Worm (Caenorhabditis elegans) whole organism, L3 larva: ENCODE data around the gene arrd-10.

Experiments
- R02D3.7 ChIP-seq: fragments of 150-350 bp; optimal IDR thresholded peaks from 2 replicates; lab custom pipeline; 2014; ENCODE audit warnings: missing biosample characterization, missing genetic modification characterization
- ZK546.5 ChIP-seq: sonication (generic microtip); optimal IDR thresholded peaks from 2 replicates; lab custom pipeline; 2017; ENCODE audit warnings: missing biosample characterization, missing genetic modification characterization
- aly-2 ChIP-seq: fragments of 150-350 bp; optimal IDR thresholded peaks from 2 replicates; lab custom pipeline; 2014; ENCODE audit warnings: missing biosample characterization, missing genetic modification characterization
- ama-1 ChIP-seq: fragments of 150-350 bp; optimal IDR thresholded peaks from 2 replicates; lab custom pipeline; 2018
- ceh-16 ChIP-seq: sonication (generic microtip); optimal IDR thresholded peaks from 2 replicates; lab custom pipeline; 2017; ENCODE audit warnings: missing biosample characterization, missing genetic modification characterization
- ceh-28 ChIP-seq: fragments of 150-350 bp; optimal IDR thresholded peaks from 2 replicates; lab custom pipeline; 2014; ENCODE audit warnings: missing biosample characterization, missing genetic modification reagents, missing genetic modification characterization
- ceh-82 ChIP-seq: fragments of 150-350 bp; optimal IDR thresholded peaks from 2 replicates; lab custom pipeline; 2014; ENCODE audit warnings: missing biosample characterization, missing genetic modification characterization
- ceh-9 ChIP-seq: sonication (generic microtip); optimal IDR thresholded peaks from 2 replicates; lab custom pipeline; 2018; ENCODE audit warnings: missing biosample characterization, missing genetic modification characterization
- daf-12 ChIP-seq: fragments of 150-350 bp; optimal IDR thresholded peaks from 2 replicates; lab custom pipeline; 2014; ENCODE audit warnings: missing biosample characterization, missing genetic modification reagents, missing genetic modification characterization
- egl-27 ChIP-seq: sonication (generic microtip); optimal IDR thresholded peaks from 4 replicates; lab custom pipeline; 2017; ENCODE audit warnings: missing biosample characterization, missing genetic modification reagents, missing genetic modification characterization
- egl-5 ChIP-seq: fragments of 150-350 bp; optimal IDR thresholded peaks from 2 replicates; lab custom pipeline; 2017; ENCODE audit warnings: missing biosample characterization, missing genetic modification reagents, missing genetic modification characterization, inconsistent platforms
- elt-1 ChIP-seq: fragments of 150-350 bp; optimal IDR thresholded peaks from 2 replicates; lab custom pipeline; 2014; ENCODE audit warnings: missing biosample characterization, missing genetic modification characterization
- elt-2 ChIP-seq: sonication (generic microtip); optimal IDR thresholded peaks from 2 replicates; lab custom pipeline; 2016; ENCODE audit warnings: missing genetic modification reagents, mild to moderate bottlenecking, missing genetic modification characterization, missing compliant biosample characterization
- elt-3 ChIP-seq, 3 experiments: fragments of 150-350 bp in 1 of 3; sonication (generic microtip) in 2 of 3; optimal IDR thresholded peaks; 2 replicates in 2 of 3; 4 replicates in 1 of 3; lab custom pipeline; 2014 to 2017; ENCODE audit warnings: missing biosample characterization in 3 of 3, missing genetic modification characterization in 3 of 3
- eor-1 ChIP-seq, 2 experiments: fragments of 150-350 bp; optimal IDR thresholded peaks; 2 replicates each; lab custom pipeline; 2014 to 2018; ENCODE audit warnings: missing biosample characterization in 2 of 2, missing genetic modification characterization in 2 of 2
- fkh-10 ChIP-seq: sonication (generic microtip); optimal IDR thresholded peaks from 2 replicates; lab custom pipeline; 2017; ENCODE audit warnings: missing biosample characterization, missing genetic modification reagents, missing genetic modification characterization
- fkh-2 ChIP-seq: fragments of 150-350 bp; optimal IDR thresholded peaks from 2 replicates; lab custom pipeline; 2014; ENCODE audit warnings: missing biosample characterization, missing genetic modification reagents, missing genetic modification characterization
- fos-1 ChIP-seq: fragments of 150-350 bp; optimal IDR thresholded peaks from 2 replicates; lab custom pipeline; 2014; ENCODE audit warnings: missing biosample characterization, missing genetic modification characterization
- hmg-11 ChIP-seq: sonication (generic microtip); optimal IDR thresholded peaks from 2 replicates; lab custom pipeline; 2016; ENCODE audit warnings: missing genetic modification characterization, missing compliant biosample characterization
- jun-1 ChIP-seq: fragments of 150-350 bp; optimal IDR thresholded peaks from 2 replicates; lab custom pipeline; 2014; ENCODE audit warnings: missing biosample characterization, missing genetic modification reagents, missing genetic modification characterization
- lin-15B ChIP-seq: fragments of 150-350 bp; optimal IDR thresholded peaks from 2 replicates; lab custom pipeline; 2014; ENCODE audit warnings: missing biosample characterization, missing genetic modification characterization
- lin-39 ChIP-seq: fragments of 150-350 bp; optimal IDR thresholded peaks from 2 replicates; lab custom pipeline; 2018; ENCODE audit warnings: missing biosample characterization, missing genetic modification reagents, missing genetic modification characterization
- lsy-12 ChIP-seq: sonication (generic microtip); optimal IDR thresholded peaks from 2 replicates; lab custom pipeline; 2016; ENCODE audit warnings: mild to moderate bottlenecking, missing genetic modification characterization, missing compliant biosample characterization
- mdl-1 ChIP-seq: fragments of 150-350 bp; optimal IDR thresholded peaks from 2 replicates; lab custom pipeline; 2014; ENCODE audit warnings: missing biosample characterization, missing genetic modification characterization
- mml-1 ChIP-seq: fragments of 150-350 bp; sonication (generic microtip); optimal IDR thresholded peaks from 3 replicates; lab custom pipeline; 2014; ENCODE audit warnings: missing biosample characterization, missing genetic modification characterization
- nfya-1 ChIP-seq: sonication (generic microtip); optimal IDR thresholded peaks from 2 replicates; lab custom pipeline; 2017; ENCODE audit warnings: missing genetic modification characterization, mild to moderate bottlenecking, missing compliant biosample characterization, antibody characterized with exemption, moderate library complexity; ENCODE audit not compliant: insufficient read depth
- nhr-11 ChIP-seq: fragments of 150-350 bp; optimal IDR thresholded peaks from 2 replicates; lab custom pipeline; 2014; ENCODE audit warnings: missing biosample characterization, missing genetic modification characterization
- nhr-12 ChIP-seq: fragments of 150-350 bp; optimal IDR thresholded peaks from 2 replicates; lab custom pipeline; 2014; ENCODE audit warnings: missing biosample characterization, missing genetic modification characterization
- nhr-23 ChIP-seq: fragments of 150-350 bp; optimal IDR thresholded peaks from 2 replicates; lab custom pipeline; 2014; ENCODE audit warnings: missing biosample characterization, missing genetic modification reagents, missing genetic modification characterization
- nhr-237 ChIP-seq: fragments of 150-350 bp; optimal IDR thresholded peaks from 2 replicates; lab custom pipeline; 2014; ENCODE audit warnings: missing biosample characterization, missing genetic modification characterization
- nhr-25 ChIP-seq: sonication (generic microtip); optimal IDR thresholded peaks from 2 replicates; lab custom pipeline; 2017; ENCODE audit warnings: missing biosample characterization, missing genetic modification characterization
- nhr-28 ChIP-seq: fragments of 150-350 bp; optimal IDR thresholded peaks from 2 replicates; lab custom pipeline; 2014; ENCODE audit warnings: missing biosample characterization, missing genetic modification characterization
- nhr-43 ChIP-seq: sonication (generic microtip); optimal IDR thresholded peaks from 2 replicates; lab custom pipeline; 2016; ENCODE audit warnings: mild to moderate bottlenecking, missing genetic modification characterization, missing compliant biosample characterization; ENCODE audit not compliant: poor library complexity, severe bottlenecking
- nhr-67 ChIP-seq: fragments of 150-350 bp; optimal IDR thresholded peaks from 2 replicates; lab custom pipeline; 2014; ENCODE audit warnings: missing biosample characterization, missing genetic modification characterization
- nhr-76 ChIP-seq: fragments of 150-350 bp; sonication (generic microtip); optimal IDR thresholded peaks from 5 replicates; lab custom pipeline; 2014; ENCODE audit warnings: missing biosample characterization, missing genetic modification characterization
- nhr-77 ChIP-seq: fragments of 150-350 bp; optimal IDR thresholded peaks from 2 replicates; lab custom pipeline; 2014; ENCODE audit warnings: missing biosample characterization, missing genetic modification characterization
- pha-4 ChIP-seq: fragments of 150-350 bp; optimal IDR thresholded peaks from 2 replicates; lab custom pipeline; 2014; ENCODE audit warnings: missing biosample characterization, missing genetic modification reagents, missing genetic modification characterization
- pqm-1 ChIP-seq: fragments of 150-350 bp; optimal IDR thresholded peaks from 2 replicates; lab custom pipeline; 2017; ENCODE audit warnings: missing biosample characterization, missing genetic modification characterization, inconsistent platforms
- skn-1 ChIP-seq: fragments of 150-350 bp; optimal IDR thresholded peaks from 2 replicates; lab custom pipeline; 2014; ENCODE audit warnings: missing biosample characterization, missing genetic modification characterization
- snpc-4 ChIP-seq: fragments of 150-350 bp; optimal IDR thresholded peaks from 2 replicates; lab custom pipeline; 2014; ENCODE audit warnings: missing biosample characterization, missing genetic modification characterization
- tbx-2 ChIP-seq: sonication (generic microtip); optimal IDR thresholded peaks from 2 replicates; lab custom pipeline; 2016; ENCODE audit warnings: mild to moderate bottlenecking, missing genetic modification characterization, missing compliant biosample characterization
- unc-39 ChIP-seq: sonication (generic microtip); optimal IDR thresholded peaks from 4 replicates; lab custom pipeline; 2017; ENCODE audit warnings: missing biosample characterization, missing genetic modification characterization
- zag-1 ChIP-seq: fragments of 150-350 bp; optimal IDR thresholded peaks from 2 replicates; lab custom pipeline; 2014; ENCODE audit warnings: missing biosample characterization, missing genetic modification characterization
- ztf-11 ChIP-seq: fragments of 150-350 bp; optimal IDR thresholded peaks from 2 replicates; lab custom pipeline; 2014; ENCODE audit warnings: missing biosample characterization, missing genetic modification characterization
- ztf-4 ChIP-seq: fragments of 150-350 bp; optimal IDR thresholded peaks from 2 replicates; lab custom pipeline; 2014; ENCODE audit warnings: missing biosample characterization, missing genetic modification characterization

arrd-10 gene

ce11 chrII:12944587-12945126 lies 4.8 kb downstream of the arrd-10 start (continued):
- TF ChIP-seq egl-5 (peak; percentile 39), elt-3 (tag; optimal IDR thresholded peaks at IDR 0.05; lab: Kevin White, UChicago) (peak; percentile 45 to 96 (median 85)), ama-1 (lab: Kevin White, UChicago) (peak; percentile 100), nhr-67 (no peak), daf-12 (tag; lab: Kevin White, UChicago) (peak; percentile 16), hmg-11 (tag; lab: Kevin White, UChicago) (peak; percentile 96), lin-39 (tag; lab: Kevin White, UChicago) (peak; percentile 95), mdl-1 (tag; lab: Kevin White, UChicago) (peak; percentile 20), egl-27 (tag; lab: Kevin White, UChicago) (no peak), zag-1 (tag; lab: Kevin White, UChicago) (peak; percentile 52), nhr-77 (peak; percentile 86), nfya-1 (tag; lab: Kevin White, UChicago) (peak; percentile 88), ceh-82 (tag; lab: Kevin White, UChicago) (peak; percentile 89), jun-1 (tag; lab: Kevin White, UChicago) (peak; percentile 95), nhr-28 (tag; lab: Kevin White, UChicago) (peak; percentile 78), tbx-2 (tag; lab: Kevin White, UChicago) (peak; percentile 94)

DNA sequence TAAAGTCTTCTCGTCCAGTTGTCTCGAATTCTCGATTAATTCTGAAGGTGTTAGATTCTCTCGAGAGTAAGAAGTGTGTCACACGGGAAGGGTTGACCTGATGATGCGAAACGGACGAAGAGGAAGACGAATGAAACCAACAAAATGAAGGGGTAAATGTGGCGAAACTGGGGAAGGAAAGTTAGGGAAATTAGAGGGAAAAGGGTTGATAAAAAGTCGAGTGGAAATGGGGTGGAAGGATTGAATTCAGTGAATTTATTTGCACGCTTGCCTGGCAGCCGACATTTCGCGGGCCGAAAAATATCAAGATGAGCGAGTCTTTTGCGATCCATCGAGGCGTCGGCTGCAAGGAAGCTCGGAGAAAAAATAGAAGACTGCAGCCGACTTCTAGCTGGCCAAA lies 8.3 kb downstream of the arrd-10 start, which contains the start of gene F58G1.7:
TSS of gene F58G1.7 (minus strand) at position 101 of the 400 bp plus-strand sequence.
- no peak for TF ChIP-seq pqm-1 (tag; lab: Kevin White, UChicago)
- TF ChIP-seq ceh-9, result no peak
- TF ChIP-seq lin-15B (tag; lab: Kevin White, UChicago), result no peak
- no peak for TF ChIP-seq nhr-12 (tag; lab: Kevin White, UChicago)
- TF ChIP-seq mdl-1 (tag; lab: Kevin White, UChicago), result no peak
- TF ChIP-seq hmg-11 (tag; lab: Kevin White, UChicago), result no peak
- TF ChIP-seq nhr-25 (tag; lab: Kevin White, UChicago), result no peak
- no peak for TF ChIP-seq fkh-2 (tag; lab: Kevin White, UChicago)
- no peak for TF ChIP-seq nhr-76 (tag; lab: Kevin White, UChicago)
- no peak for TF ChIP-seq fkh-10 (GFP tag; lab: Kevin White, UChicago)
- TF ChIP-seq nhr-11 (tag; lab: Kevin White, UChicago), result no peak
- no peak for TF ChIP-seq lsy-12 (tag; lab: Kevin White, UChicago)
- no peak for TF ChIP-seq aly-2
- no peak for TF ChIP-seq skn-1 (tag; lab: Kevin White, UChicago)
- no peak for TF ChIP-seq egl-5
- no peak for TF ChIP-seq mml-1
- TF ChIP-seq ceh-28, result no peak
- TF ChIP-seq elt-2 (tag; lab: Kevin White, UChicago), result no peak
- no peak for TF ChIP-seq ZK546.5 (tag; lab: Kevin White, UChicago)
- TF ChIP-seq nhr-77, result no peak

ce11 chrII:12953297-12953696 lies 13.4 kb downstream of the arrd-10 start:
- TF ChIP-seq ceh-28, result peak; percentile 35
- TF ChIP-seq nhr-11 (tag; lab: Kevin White, UChicago), result no peak
- no peak for TF ChIP-seq elt-1 (tag; lab: Kevin White, UChicago)
- TF ChIP-seq nhr-12 (tag; lab: Kevin White, UChicago), result no peak
- TF ChIP-seq ztf-11, result no peak
- TF ChIP-seq pqm-1 (tag; lab: Kevin White, UChicago), result no peak
- no peak for TF ChIP-seq tbx-2 (tag; lab: Kevin White, UChicago)
- TF ChIP-seq fkh-2 (tag; lab: Kevin White, UChicago), result no peak
- TF ChIP-seq nhr-28 (tag; lab: Kevin White, UChicago), result no peak
- TF ChIP-seq nfya-1 (tag; lab: Kevin White, UChicago), result peak; percentile 66
- no peak for TF ChIP-seq lsy-12 (tag; lab: Kevin White, UChicago)
- no peak for TF ChIP-seq skn-1 (tag; lab: Kevin White, UChicago)
- TF ChIP-seq nhr-237 (tag; lab: Kevin White, UChicago), result no peak
- TF ChIP-seq ceh-82 (tag; lab: Kevin White, UChicago), result no peak
- TF ChIP-seq nhr-43 (tag; lab: Kevin White, UChicago), result no peak
- no peak for TF ChIP-seq nhr-67
- TF ChIP-seq egl-27 (tag; lab: Kevin White, UChicago), result no peak
- no peak for TF ChIP-seq elt-3 (tag; optimal IDR thresholded peaks at IDR 0.05; lab: Kevin White, UChicago)
- peak; percentile 63 for TF ChIP-seq lin-39 (tag; lab: Kevin White, UChicago)
- no peak for TF ChIP-seq nhr-77
- no peak for TF ChIP-seq mdl-1 (tag; lab: Kevin White, UChicago)
- TF ChIP-seq nhr-23 (tag; lab: Kevin White, UChicago), result no peak
- TF ChIP-seq ama-1 (lab: Kevin White, UChicago), result no peak
- no peak for TF ChIP-seq unc-39 (tag; lab: Kevin White, UChicago)
- peak; percentile 9 for TF ChIP-seq lin-15B (tag; lab: Kevin White, UChicago)
- TF ChIP-seq R02D3.7 (tag; lab: Kevin White, UChicago), result no peak
- no peak for TF ChIP-seq daf-12 (tag; lab: Kevin White, UChicago)
- TF ChIP-seq pha-4 (tag; lab: Kevin White, UChicago), result peak; percentile 61
- peak; percentile 79 for TF ChIP-seq egl-5
- no peak for TF ChIP-seq jun-1 (tag; lab: Kevin White, UChicago)
- TF ChIP-seq fos-1, result no peak
- no peak for TF ChIP-seq mml-1
- peak; percentile 29 for TF ChIP-seq elt-2 (tag; lab: Kevin White, UChicago)
- TF ChIP-seq ceh-16 (tag; lab: Kevin White, UChicago), result no peak
- TF ChIP-seq ztf-4 (tag; lab: Kevin White, UChicago), result no peak
- TF ChIP-seq zag-1 (tag; lab: Kevin White, UChicago), result no peak
- no peak for TF ChIP-seq eor-1 (tag; optimal IDR thresholded peaks at IDR 0.05; lab: Kevin White, UChicago)
- no peak for TF ChIP-seq ZK546.5 (tag; lab: Kevin White, UChicago)
- TF ChIP-seq nhr-76 (tag; lab: Kevin White, UChicago), result no peak
- peak; percentile 52 for TF ChIP-seq snpc-4
